Worm (Caenorhabditis elegans): ENCODE data around the gene T01G5.8.

DNA sequence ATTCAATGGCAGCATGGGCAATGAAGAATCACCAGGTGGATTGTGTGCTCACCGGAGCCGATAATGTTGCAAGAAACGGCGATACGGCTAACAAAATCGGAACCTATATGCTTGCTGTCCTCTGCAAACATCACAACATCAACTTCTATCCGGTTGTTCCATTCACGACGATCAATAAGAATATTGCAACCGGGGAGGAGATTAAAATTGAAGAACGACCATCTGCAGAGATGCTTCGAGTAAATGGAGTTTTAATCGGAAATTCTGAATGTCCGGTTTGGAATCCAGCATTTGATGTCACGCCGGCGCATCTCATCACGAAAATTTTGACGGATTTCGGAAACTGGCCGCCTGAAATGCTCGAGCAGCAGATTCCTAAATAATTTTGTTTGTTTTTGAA lies 32.4 kb upstream of the T01G5.8 start:
- TF ChIP-seq mxl-3 (GFP tag; optimal IDR thresholded peaks at IDR 0.05) (no peak), zag-1 (tag; optimal IDR thresholded peaks at IDR 0.05) (no peak), nhr-10 (tag; optimal IDR thresholded peaks at IDR 0.05) (no peak), arid-1 (GFP tag; conservative IDR thresholded peaks at IDR 0.05) (0 out of 2 replicates have a peak, but pooled peaks have one; percentile 30), Y75B8A.6 (GFP tag; IDR thresholded peaks at IDR 0.05) (0 out of 2 replicates have a peak, but pooled peaks have one; percentile 21), daf-12 (tag; optimal IDR thresholded peaks at IDR 0.05) (no peak), nhr-42 (GFP tag; IDR thresholded peaks at IDR 0.05) (no peak), aly-2 (tag; optimal IDR thresholded peaks at IDR 0.05) (no peak), ceh-28 (tag; optimal IDR thresholded peaks at IDR 0.05) (no peak), ztf-11 (tag; optimal IDR thresholded peaks at IDR 0.05) (no peak), snpc-4 (tag; optimal IDR thresholded peaks at IDR 0.05) (no peak), attf-4 (tag; optimal IDR thresholded peaks at IDR 0.05) (no peak), nhr-41 (GFP tag; IDR thresholded peaks at IDR 0.05) (no peak)

Measured in whole organism, L4 larva.